Fruit fly (Drosophila melanogaster) whole organism, embryonic: ENCODE results near the gene Nos.
A peak's percentile ranks its signal among the peaks of the same experiment; 100 is the strongest.

Experiments
- Abd-B ChIP-seq: fragments of 200-800 bp; sonication (Bioruptor generic); optimal IDR thresholded peaks from 2 replicates; lab custom pipeline; 2018; ENCODE audit warnings: missing biosample characterization, mild to moderate bottlenecking, missing genetic modification characterization, moderate library complexity
- Bdp1 ChIP-seq: fragments of 200-800 bp; sonication (Bioruptor generic); optimal IDR thresholded peaks from 3 replicates; lab custom pipeline; 2016; ENCODE audit warnings: missing biosample characterization, missing genetic modification characterization
- BtbVII ChIP-seq: fragments of 200-800 bp; sonication (Bioruptor generic); optimal IDR thresholded peaks from 3 replicates; lab custom pipeline; 2017; ENCODE audit warnings: missing biosample characterization, mild to moderate bottlenecking, missing genetic modification characterization
- CG1024 ChIP-seq: fragments of 200-800 bp; sonication (Bioruptor generic); IDR thresholded peaks from 2 replicates; pipeline ENCODE4 v1.3.6; 2022; ENCODE audit warnings: missing biosample characterization, missing genetic modification characterization
- CG11696 ChIP-seq: fragments of 200-800 bp; sonication (Bioruptor generic); IDR thresholded peaks from 2 replicates; pipeline ENCODE4 v1.3.6; 2022; ENCODE audit warnings: missing biosample characterization, missing genetic modification characterization
- CG12744 ChIP-seq: fragments of 200-800 bp; sonication (Bioruptor generic); optimal IDR thresholded peaks from 2 replicates; lab custom pipeline; 2016; ENCODE audit warnings: missing biosample characterization, missing genetic modification characterization
- CG13424 ChIP-seq: fragments of 200-800 bp; sonication (Bioruptor generic); optimal IDR thresholded peaks from 2 replicates; lab custom pipeline; 2019; ENCODE audit warnings: missing biosample characterization, mild to moderate bottlenecking, missing genetic modification characterization, moderate library complexity
- CG14667 ChIP-seq: fragments of 200-800 bp; sonication (Bioruptor generic); IDR thresholded peaks from 2 replicates; pipeline ENCODE4 v1.3.6; 2022; ENCODE audit warnings: missing biosample characterization, missing genetic modification characterization
- CG14965 ChIP-seq: fragments of 200-800 bp; sonication (Bioruptor generic); optimal IDR thresholded peaks from 2 replicates; lab custom pipeline; 2016; ENCODE audit warnings: missing biosample characterization, missing genetic modification characterization, borderline replicate concordance
- CG15514 ChIP-seq: fragments of 200-800 bp; sonication (Bioruptor generic); optimal IDR thresholded peaks from 3 replicates; lab custom pipeline; 2017; ENCODE audit warnings: missing biosample characterization, missing genetic modification characterization, mild to moderate bottlenecking, moderate library complexity, missing genetic modification reagents
- CG18011 ChIP-seq: fragments of 200-800 bp; sonication (Bioruptor generic); optimal IDR thresholded peaks from 2 replicates; lab custom pipeline; 2017; ENCODE audit warnings: missing biosample characterization, missing genetic modification characterization, mild to moderate bottlenecking, moderate library complexity, missing genotype
- CG18476 ChIP-seq: fragments of 200-800 bp; sonication (Bioruptor generic); optimal IDR thresholded peaks from 2 replicates; lab custom pipeline; 2016; ENCODE audit warnings: missing biosample characterization, mild to moderate bottlenecking, missing genetic modification characterization
- CG32532 ChIP-seq: fragments of 200-800 bp; sonication (Bioruptor generic); IDR thresholded peaks from 2 replicates; pipeline ENCODE4 v1.3.6; 2022; ENCODE audit warnings: missing biosample characterization, missing genetic modification characterization
- CG3281 ChIP-seq: fragments of 200-800 bp; sonication (Bioruptor generic); optimal IDR thresholded peaks from 3 replicates; lab custom pipeline; 2017; ENCODE audit warnings: missing biosample characterization, mild to moderate bottlenecking, missing genetic modification characterization
- CG3847 ChIP-seq: fragments of 200-800 bp; sonication (Bioruptor generic); IDR thresholded peaks from 2 replicates; pipeline ENCODE4 v1.3.6; 2022; ENCODE audit warnings: missing biosample characterization, missing genetic modification characterization
- CG6654 ChIP-seq: fragments of 200-800 bp; sonication (Bioruptor generic); optimal IDR thresholded peaks from 2 replicates; lab custom pipeline; 2017; ENCODE audit warnings: missing biosample characterization, mild to moderate bottlenecking, missing genetic modification characterization
- CG7839 ChIP-seq: fragments of 200-800 bp; sonication (Bioruptor generic); optimal IDR thresholded peaks from 3 replicates; lab custom pipeline; 2018; ENCODE audit warnings: missing biosample characterization, mild to moderate bottlenecking, missing genetic modification characterization, moderate library complexity
- CG9817 ChIP-seq: fragments of 200-800 bp; sonication (Bioruptor generic); optimal IDR thresholded peaks from 2 replicates; lab custom pipeline; 2018; ENCODE audit warnings: missing biosample characterization, mild to moderate bottlenecking, missing genetic modification characterization, moderate library complexity
- CG9932 ChIP-seq: fragments of 200-800 bp; sonication (Bioruptor generic); IDR thresholded peaks from 2 replicates; pipeline ENCODE4 v1.3.6; 2022; ENCODE audit warnings: missing biosample characterization, missing genetic modification characterization
- Dip3 ChIP-seq: fragments of 200-800 bp; sonication (Bioruptor generic); optimal IDR thresholded peaks from 3 replicates; lab custom pipeline; 2016; ENCODE audit warnings: missing biosample characterization, missing genetic modification characterization
- Dp ChIP-seq: fragments of 200-800 bp; sonication (Bioruptor generic); optimal IDR thresholded peaks from 2 replicates; lab custom pipeline; 2018; ENCODE audit warnings: missing biosample characterization, mild to moderate bottlenecking, missing genetic modification characterization, moderate library complexity
- Lpt ChIP-seq: fragments of >200 bp; optimal IDR thresholded peaks from 2 replicates; lab custom pipeline; 2018; ENCODE audit warnings: missing biosample characterization, missing genetic modification characterization
- NFAT ChIP-seq: fragments of 200-800 bp; sonication (Bioruptor generic); IDR thresholded peaks from 2 replicates; pipeline ENCODE4 v1.3.6; 2022; ENCODE audit warnings: missing biosample characterization, missing genetic modification characterization
- NfI ChIP-seq: fragments of 200-800 bp; sonication (Bioruptor generic); optimal IDR thresholded peaks from 3 replicates; lab custom pipeline; 2018; ENCODE audit warnings: missing biosample characterization, mild to moderate bottlenecking, missing genetic modification characterization, moderate library complexity
- Oaz ChIP-seq: fragments of 200-800 bp; sonication (Bioruptor generic); IDR thresholded peaks from 2 replicates; pipeline ENCODE4 v1.3.6; 2022; ENCODE audit warnings: missing biosample characterization, missing genetic modification characterization
- PHDP ChIP-seq: fragments of 200-800 bp; sonication (Bioruptor generic); optimal IDR thresholded peaks from 3 replicates; lab custom pipeline; 2018; ENCODE audit warnings: missing biosample characterization, mild to moderate bottlenecking, missing genetic modification characterization, moderate library complexity
- Side ChIP-seq: fragments of 200-800 bp; sonication (Bioruptor generic); optimal IDR thresholded peaks from 2 replicates; lab custom pipeline; 2016; ENCODE audit warnings: missing biosample characterization, missing genetic modification characterization
- Vsx1 ChIP-seq: fragments of 200-800 bp; sonication (Bioruptor generic); optimal IDR thresholded peaks from 2 replicates; lab custom pipeline; 2017; ENCODE audit warnings: missing biosample characterization, mild to moderate bottlenecking, missing genetic modification characterization, missing genetic modification reagents
- Xbp1 ChIP-seq: fragments of 200-800 bp; sonication (Bioruptor generic); optimal IDR thresholded peaks from 3 replicates; lab custom pipeline; 2016; ENCODE audit warnings: missing biosample characterization, mild to moderate bottlenecking, missing genetic modification characterization
- YL-1 ChIP-seq: fragments of 200-800 bp; sonication (Bioruptor generic); optimal IDR thresholded peaks from 3 replicates; lab custom pipeline; 2017; ENCODE audit warnings: missing biosample characterization, mild to moderate bottlenecking, missing genetic modification characterization
- amos ChIP-seq: fragments of 200-800 bp; sonication (Bioruptor generic); IDR thresholded peaks from 2 replicates; pipeline ENCODE4 v1.3.6; 2022; ENCODE audit warnings: missing biosample characterization, missing genetic modification characterization; ENCODE audit not compliant: partially characterized antibody
- az2 ChIP-seq: fragments of 200-800 bp; sonication (Bioruptor generic); optimal IDR thresholded peaks from 3 replicates; lab custom pipeline; 2016; ENCODE audit warnings: missing biosample characterization, missing genetic modification characterization
- bcd ChIP-seq: fragments of 200-800 bp; sonication (Bioruptor generic); optimal IDR thresholded peaks from 2 replicates; lab custom pipeline; 2017; ENCODE audit warnings: missing biosample characterization, mild to moderate bottlenecking, missing genetic modification characterization
- ci ChIP-seq: fragments of 200-800 bp; sonication (Bioruptor generic); IDR thresholded peaks from 3 replicates; pipeline ENCODE4 v1.3.6; 2022; ENCODE audit warnings: missing biosample characterization, missing genetic modification characterization
- corto ChIP-seq: fragments of 200-800 bp; sonication (Bioruptor generic); optimal IDR thresholded peaks from 2 replicates; lab custom pipeline; 2016; ENCODE audit warnings: missing biosample characterization, mild to moderate bottlenecking, missing genetic modification characterization, moderate library complexity
- danr ChIP-seq: fragments of 200-800 bp; sonication (Bioruptor generic); IDR thresholded peaks from 2 replicates; pipeline ENCODE4 v1.3.6; 2022; ENCODE audit warnings: missing biosample characterization, missing genetic modification characterization
- dimm ChIP-seq: fragments of 200-800 bp; sonication (Bioruptor generic); IDR thresholded peaks from 2 replicates; pipeline ENCODE4 v1.3.6; 2022; ENCODE audit warnings: missing biosample characterization, missing genetic modification characterization
- dmrt11E ChIP-seq: fragments of 200-800 bp; sonication (Bioruptor generic); optimal IDR thresholded peaks from 3 replicates; lab custom pipeline; 2018; ENCODE audit warnings: missing biosample characterization, mild to moderate bottlenecking, missing genetic modification characterization, moderate library complexity
- jumu ChIP-seq: fragments of 200-800 bp; sonication (Bioruptor generic); optimal IDR thresholded peaks from 3 replicates; lab custom pipeline; 2016; ENCODE audit warnings: missing biosample characterization, missing genetic modification characterization
- knrl ChIP-seq: fragments of 200-800 bp; sonication (Bioruptor generic); IDR thresholded peaks from 3 replicates; pipeline ENCODE4 v1.3.6; 2022; ENCODE audit warnings: missing biosample characterization, missing genetic modification characterization; ENCODE audit not compliant: partially characterized antibody
- lab ChIP-seq: fragments of 200-800 bp; sonication (Bioruptor generic); optimal IDR thresholded peaks from 3 replicates; lab custom pipeline; 2017; ENCODE audit warnings: missing biosample characterization, missing genetic modification characterization, mild to moderate bottlenecking, moderate library complexity, missing genetic modification reagents
- lbe ChIP-seq: fragments of 200-800 bp; sonication (Bioruptor generic); optimal IDR thresholded peaks from 2 replicates; lab custom pipeline; 2016; ENCODE audit warnings: missing biosample characterization, mild to moderate bottlenecking, missing genetic modification characterization
- pho ChIP-seq: fragments of 200-800 bp; sonication (Bioruptor generic); optimal IDR thresholded peaks from 2 replicates; lab custom pipeline; 2016; ENCODE audit warnings: missing biosample characterization, missing genetic modification characterization
- prd ChIP-seq, 3 experiments: fragments of >200 bp in 2 of 3; fragments of 200-800 bp in 1 of 3; sonication (Bioruptor generic) in 1 of 3; optimal IDR thresholded peaks in 2 of 3; IDR thresholded peaks in 1 of 3; 2 replicates in 2 of 3; 3 replicates in 1 of 3; pipeline versions ENCODE4 v1.3.6 to Lab custom; 2017 to 2022; ENCODE audit warnings: missing biosample characterization in 1 of 3, missing genetic modification characterization in 1 of 3
- sisA ChIP-seq: fragments of 200-800 bp; sonication (Bioruptor generic); IDR thresholded peaks from 2 replicates; pipeline ENCODE4 v1.3.6; 2022; ENCODE audit warnings: missing biosample characterization, missing genetic modification characterization
- sr ChIP-seq: fragments of 200-800 bp; sonication (Bioruptor generic); IDR thresholded peaks from 3 replicates; pipeline ENCODE4 v1.3.6; 2022; ENCODE audit warnings: missing biosample characterization, missing genetic modification characterization
- stc ChIP-seq: fragments of 200-800 bp; sonication (Bioruptor generic); IDR thresholded peaks from 2 replicates; pipeline ENCODE4 v1.3.6; 2022; ENCODE audit warnings: missing biosample characterization, missing genetic modification characterization
- sug ChIP-seq: fragments of 200-800 bp; optimal IDR thresholded peaks from 2 replicates; lab custom pipeline; 2019; ENCODE audit warnings: missing biosample characterization, mild to moderate bottlenecking, missing genetic modification characterization, moderate library complexity
- z ChIP-seq: fragments of 200-800 bp; sonication (Bioruptor generic); IDR thresholded peaks from 3 replicates; pipeline ENCODE4 v1.3.6; 2022; ENCODE audit warnings: missing biosample characterization, missing genetic modification characterization

The Nos gene

DNA sequence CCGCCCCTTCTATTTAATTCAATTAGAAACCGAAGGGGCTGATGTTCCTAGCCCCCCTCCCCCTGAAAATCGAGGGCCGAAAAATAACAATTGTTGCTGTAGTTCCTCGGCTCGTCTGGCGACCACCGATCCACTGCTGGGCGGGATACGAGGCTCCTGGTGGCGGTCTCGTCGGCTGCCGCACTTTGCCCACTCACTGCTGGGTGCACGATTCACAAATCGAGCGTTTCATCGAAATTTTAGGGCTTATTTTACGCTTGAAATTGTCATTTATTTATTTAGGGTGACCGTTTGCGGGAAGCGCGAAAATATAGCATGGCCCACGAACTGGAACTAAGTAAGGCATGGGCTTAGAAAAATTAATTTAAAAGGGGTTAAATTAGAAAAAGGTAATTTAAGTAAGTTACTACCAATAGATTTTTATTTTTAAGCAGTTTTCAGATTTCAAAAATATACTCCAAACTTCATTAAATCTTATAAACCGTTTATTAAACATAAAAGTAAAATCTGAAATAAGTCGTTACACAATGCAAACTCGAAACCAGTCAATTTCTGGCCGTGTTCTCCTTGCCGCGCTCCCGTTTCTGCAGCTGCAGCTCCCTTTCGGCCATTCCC, 19.1 kb upstream of the Nos start, which contains the start of gene Dnz1 (continued):
- peak; percentile 53 for TF ChIP-seq stc (GFP tag; lab: Robert Waterston, UW)
- TF ChIP-seq CG32532, result peak; percentile 74
- 0 out of 2 replicates have a peak, but pooled peaks have one; percentile 8 for TF ChIP-seq CG11696 (GFP tag; lab: Robert Waterston, UW)
- no peak for TF ChIP-seq CG18476 (GFP tag; lab: Kevin White, UChicago)
- peak; percentile 42 for TF ChIP-seq Side (GFP tag; lab: Kevin White, UChicago)
- TF ChIP-seq ci, result peak; percentile 62; the same call in 2 of the 3 replicates
- TF ChIP-seq CG7839 (tag; lab: Kevin White, UChicago), result peak; percentile 68
- no peak for TF ChIP-seq prd (optimal IDR thresholded peaks at IDR 0.05; lab: Kevin White, UChicago)
- peak; percentile 58; the same call in 2 of the 3 replicates for TF ChIP-seq prd (GFP tag; IDR thresholded peaks at IDR 0.05; lab: Robert Waterston, UW)
- no peak for TF ChIP-seq CG6654 (GFP tag; lab: Kevin White, UChicago)
- no peak for TF ChIP-seq CG12744 (GFP tag; lab: Kevin White, UChicago)
- TF ChIP-seq knrl (GFP tag; lab: Robert Waterston, UW), result no peak
- TF ChIP-seq amos (GFP tag; lab: Robert Waterston, UW), result no peak
- peak; percentile 60 for TF ChIP-seq sug (tag; lab: Kevin White, UChicago)
- peak; percentile 55 for TF ChIP-seq bcd (GFP tag; lab: Kevin White, UChicago)
- TF ChIP-seq jumu (GFP tag; lab: Kevin White, UChicago), result peak; percentile 36
- peak; percentile 28 for TF ChIP-seq CG9817 (tag; lab: Kevin White, UChicago)
- TF ChIP-seq CG15514 (GFP tag; lab: Kevin White, UChicago), result peak; percentile 97
- peak; percentile 58 for TF ChIP-seq az2 (GFP tag; lab: Kevin White, UChicago)
- peak; percentile 60 for TF ChIP-seq CG13424 (tag; lab: Kevin White, UChicago)
- peak; percentile 1 for TF ChIP-seq Dp
- TF ChIP-seq YL-1, result peak; percentile 40
- peak; percentile 67 for TF ChIP-seq Xbp1 (GFP tag; lab: Kevin White, UChicago)
- peak; percentile 26 for TF ChIP-seq pho (GFP tag; lab: Kevin White, UChicago)
- no peak for TF ChIP-seq Lpt (GFP tag; lab: Kevin White, UChicago)
- TF ChIP-seq dmrt11E (tag; lab: Kevin White, UChicago), result no peak
- peak; percentile 21; the same call in 1 of the 2 replicates for TF ChIP-seq sisA (GFP tag; lab: Robert Waterston, UW)
- no peak for TF ChIP-seq CG14965 (GFP tag; lab: Kevin White, UChicago)
- peak; percentile 32 for TF ChIP-seq Dip3
- no peak for TF ChIP-seq Oaz (GFP tag; lab: Robert Waterston, UW)
- TF ChIP-seq NfI (GFP tag; lab: Kevin White, UChicago), result peak; percentile 37
- peak; percentile 16 for TF ChIP-seq BtbVII (GFP tag; lab: Kevin White, UChicago)
- TF ChIP-seq corto (GFP tag; lab: Kevin White, UChicago), result no peak
- TF ChIP-seq NFAT, result peak; percentile 79
- peak; percentile 92 for TF ChIP-seq CG9932 (GFP tag; lab: Robert Waterston, UW)
- TF ChIP-seq CG3847, result peak; percentile 65
- no peak for TF ChIP-seq dimm
- no peak for TF ChIP-seq lbe (GFP tag; lab: Kevin White, UChicago)
- TF ChIP-seq CG14667 (GFP tag; lab: Robert Waterston, UW), result no peak
- TF ChIP-seq Bdp1, result no peak
- TF ChIP-seq CG18011 (GFP tag; lab: Kevin White, UChicago), result peak; percentile 23
- TF ChIP-seq PHDP (tag; lab: Kevin White, UChicago), result peak; percentile 38
- no peak for TF ChIP-seq z
- TF ChIP-seq CG3281 (GFP tag; lab: Kevin White, UChicago), result peak; percentile 32
- TF ChIP-seq Abd-B, result peak; percentile 1
- TF ChIP-seq Vsx1 (GFP tag; lab: Kevin White, UChicago), result no peak
- peak; percentile 51 for TF ChIP-seq lab (GFP tag; lab: Kevin White, UChicago)
- no peak for TF ChIP-seq sr (GFP tag; lab: Robert Waterston, UW)
- TF ChIP-seq danr (GFP tag; lab: Robert Waterston, UW), result no peak
- peak; percentile 54 for TF ChIP-seq CG1024
